Worm (Caenorhabditis elegans) whole organism, L4 larva: Measurements from ENCODE around the gene srxa-15.

Experiments used
- ceh-44 ChIP-seq: fragments of 200-800 bp; sonication (Bioruptor generic); IDR thresholded peaks from 2 replicates; pipeline ENCODE4 v1.3.6; 2022; ENCODE audit warnings: missing genetic modification reagents, missing genetic modification characterization, missing compliant biosample characterization
- mdl-1 ChIP-seq, 2 experiments: fragments of 150-350 bp in 1 of 2; sonication (generic microtip) in 1 of 2; optimal IDR thresholded peaks; 2 replicates each; lab custom pipeline; 2014 to 2017; ENCODE audit warnings: missing biosample characterization in 2 of 2, missing genetic modification characterization in 2 of 2
- zfp-2 ChIP-seq: sonication (generic microtip); optimal IDR thresholded peaks from 2 replicates; lab custom pipeline; 2016; ENCODE audit warnings: mild to moderate bottlenecking, missing genetic modification characterization, missing compliant biosample characterization

The srxa-15 gene

ce11 chrV:20693968-20694367 lies 52.0 kb downstream of the srxa-15 start (continued):
- TF ChIP-seq zfp-2 (peak; percentile 11), mdl-1 (tag; optimal IDR thresholded peaks at IDR 0.05; lab: Kevin White, UChicago) (no peak), ceh-44 (GFP tag; lab: Robert Waterston, UW) (peak; percentile 89)
